Worm (Caenorhabditis elegans): ENCODE data around the gene chmp-7.

DNA sequence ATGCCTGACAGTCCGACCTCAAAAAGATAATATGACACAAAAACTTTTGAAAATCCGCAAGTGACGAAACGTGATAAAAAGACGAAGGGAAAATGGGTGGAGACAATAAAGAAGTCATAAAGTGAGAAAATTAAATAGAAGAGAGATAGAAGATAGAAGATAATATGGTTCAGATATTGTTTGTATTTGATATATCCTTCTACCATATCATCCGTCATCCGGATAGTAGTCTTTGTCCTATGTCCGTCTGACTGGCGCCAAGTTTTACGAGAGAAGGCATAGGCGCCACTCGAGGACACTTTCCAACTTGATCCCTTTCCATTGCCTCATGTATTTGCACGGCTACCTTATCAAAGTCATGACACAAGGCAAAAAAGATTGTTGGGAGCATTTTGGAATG, 22.9 kb upstream of the chmp-7 start:
- TF ChIP-seq pha-4 (tag; optimal IDR thresholded peaks at IDR 0.05) (no peak), fkh-10 (GFP tag; optimal IDR thresholded peaks at IDR 0.05) (no peak), syd-9 (tag; optimal IDR thresholded peaks at IDR 0.05) (no peak), tbx-7 (tag; optimal IDR thresholded peaks at IDR 0.05) (no peak), che-1 (tag; optimal IDR thresholded peaks at IDR 0.05) (no peak), ceh-31 (tag; optimal IDR thresholded peaks at IDR 0.05) (no peak), ama-1 (optimal IDR thresholded peaks at IDR 0.05) (no peak), nfya-1 (tag; optimal IDR thresholded peaks at IDR 0.05) (no peak), sox-4 (tag; optimal IDR thresholded peaks at IDR 0.05) (no peak), ets-4 (tag; optimal IDR thresholded peaks at IDR 0.05) (no peak), dmd-4 (tag; optimal IDR thresholded peaks at IDR 0.05; ENCODE audit: borderline replicate concordance) (no peak), ttx-3 (tag; optimal IDR thresholded peaks at IDR 0.05) (no peak)

Measured in whole organism, late embryonic.